Worm (Caenorhabditis elegans): ENCODE results near the gene rab-33.

Gene rab-33

DNA sequence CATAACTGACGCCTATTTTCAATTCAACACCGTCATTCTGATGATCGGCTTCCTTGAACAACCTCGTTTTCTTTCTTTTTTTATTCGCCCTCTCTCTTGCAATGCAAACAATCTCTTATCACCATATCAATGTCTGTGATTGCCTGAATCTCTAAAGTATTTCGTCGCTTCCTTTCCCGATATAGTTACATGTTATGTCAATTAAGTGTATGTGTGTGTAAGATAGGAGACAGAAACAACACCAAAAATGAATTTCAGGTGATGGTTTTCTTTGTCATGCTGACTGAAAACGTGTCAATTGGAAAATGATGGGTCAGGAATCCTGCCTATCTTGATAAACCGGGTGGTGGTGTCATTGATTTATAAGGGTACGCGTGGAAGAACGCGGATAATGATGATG lies 29.7 kb upstream of the rab-33 start (continued):
- TF ChIP-seq unc-62 (GFP tag; optimal IDR thresholded peaks at IDR 0.05 in 1 of 2) (peak; percentile 3 to 98), unc-62 (tag; optimal IDR thresholded peaks at IDR 0.05) (no peak), lin-1 (GFP tag; IDR thresholded peaks at IDR 0.05) (peak; percentile 76), pqm-1 (tag; optimal IDR thresholded peaks at IDR 0.05) (peak; percentile 97), rbr-2 (tag; optimal IDR thresholded peaks at IDR 0.05) (peak; percentile 7), dve-1 (tag; optimal IDR thresholded peaks at IDR 0.05; ENCODE audit: insufficient read depth) (peak; percentile 86), unc-39 (tag; optimal IDR thresholded peaks at IDR 0.05) (no peak), jun-1 (tag; optimal IDR thresholded peaks at IDR 0.05) (peak; percentile 55), F26F4.8 (GFP tag; conservative IDR thresholded peaks at IDR 0.05) (no peak), lin-39 (tag; optimal IDR thresholded peaks at IDR 0.05) (no peak), mxl-3 (GFP tag; optimal IDR thresholded peaks at IDR 0.05) (peak; percentile 87)

DNA sequence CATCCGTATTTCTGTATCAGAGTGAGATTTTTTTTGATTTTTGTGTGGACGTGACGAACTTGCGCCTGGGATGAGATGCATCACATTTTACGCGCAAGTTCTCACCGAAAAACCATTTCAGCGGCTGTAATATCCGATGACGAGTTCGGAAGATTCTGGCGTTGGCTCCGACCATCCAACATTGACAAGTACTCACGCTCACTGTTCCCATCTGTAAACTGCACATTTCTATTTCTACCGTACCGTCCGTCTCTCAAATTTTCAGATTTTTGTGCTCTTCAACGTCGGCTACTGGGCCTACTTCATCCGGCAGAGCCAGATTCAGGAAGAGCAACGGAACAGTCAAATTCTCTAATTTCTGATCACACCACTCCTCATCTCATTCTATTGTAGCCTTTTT lies 23.8 kb upstream of the rab-33 start:
- TF ChIP-seq nhr-42 (GFP tag; IDR thresholded peaks at IDR 0.05) (0 out of 2 replicates have a peak, but pooled peaks have one; percentile 37), unc-62 (GFP tag; optimal IDR thresholded peaks at IDR 0.05 in 1 of 2) (peak in 1 of 2 experiments; percentile 53), unc-62 (tag; optimal IDR thresholded peaks at IDR 0.05) (no peak), F37D6.2 (tag; optimal IDR thresholded peaks at IDR 0.05) (no peak)

DNA sequence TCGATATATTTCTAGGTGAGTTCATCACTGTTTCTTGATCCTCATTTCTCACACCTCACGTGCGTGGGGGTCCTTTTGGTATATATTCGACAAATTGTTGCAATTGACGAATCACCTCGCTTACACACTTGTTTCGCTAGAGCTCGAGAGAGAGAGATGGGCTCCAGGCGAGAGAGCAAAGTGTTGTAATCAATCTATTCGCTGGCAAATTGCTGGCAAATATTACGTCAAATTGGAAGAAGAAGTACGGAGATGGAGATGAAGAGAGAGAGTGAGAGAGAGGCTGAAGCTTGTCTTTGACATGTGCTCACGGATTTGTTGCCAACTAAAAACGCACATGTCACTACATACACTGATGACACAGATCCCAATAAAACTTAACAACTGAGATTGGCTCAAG lies 22.3 kb upstream of the rab-33 start:
- TF ChIP-seq nhr-11 (tag; optimal IDR thresholded peaks at IDR 0.05): peak; percentile 67
- TF ChIP-seq mxl-3 (GFP tag; optimal IDR thresholded peaks at IDR 0.05): peak; percentile 50
- no peak for TF ChIP-seq ztf-7 (tag; optimal IDR thresholded peaks at IDR 0.05)
- no peak for TF ChIP-seq ZK337.2 (GFP tag; IDR thresholded peaks at IDR 0.05)
- TF ChIP-seq saeg-2 (GFP tag; IDR thresholded peaks at IDR 0.05): no peak
- no peak for TF ChIP-seq cey-2 (tag; optimal IDR thresholded peaks at IDR 0.05; ENCODE audit: borderline replicate concordance, insufficient read depth)
- no peak for TF ChIP-seq nhr-77 (tag; optimal IDR thresholded peaks at IDR 0.05)
- TF ChIP-seq pha-4 (GFP tag; IDR thresholded peaks at IDR 0.05): no peak
- no peak for TF ChIP-seq pha-4 (tag; optimal IDR thresholded peaks at IDR 0.05)
- no peak for TF ChIP-seq arid-1 (GFP tag; conservative IDR thresholded peaks at IDR 0.05)
- TF ChIP-seq aha-1 (tag): peak; percentile 82
- no peak for TF ChIP-seq mxl-2 (GFP tag; conservative IDR thresholded peaks at IDR 0.05)
- TF ChIP-seq nhr-42 (GFP tag; IDR thresholded peaks at IDR 0.05): no peak
- no peak for TF ChIP-seq duxl-1 (tag; optimal IDR thresholded peaks at IDR 0.05; ENCODE audit: poor library complexity)
- TF ChIP-seq jun-1 (tag; optimal IDR thresholded peaks at IDR 0.05): no peak
- TF ChIP-seq hlh-11 (tag; optimal IDR thresholded peaks at IDR 0.05): peak; percentile 27
- TF ChIP-seq nhr-6 (tag; optimal IDR thresholded peaks at IDR 0.05): no peak
- no peak for TF ChIP-seq F49E8.2 (tag; optimal IDR thresholded peaks at IDR 0.05; ENCODE audit: borderline replicate concordance)
- TF ChIP-seq set-16 (GFP tag; IDR thresholded peaks at IDR 0.05): no peak
- peak; percentile 4 for TF ChIP-seq mes-2 (tag; optimal IDR thresholded peaks at IDR 0.05; ENCODE audit: poor library complexity, severe bottlenecking)
- TF ChIP-seq unc-62 (GFP tag; optimal IDR thresholded peaks at IDR 0.05 in 1 of 2): peak in 1 of 2 experiments; percentile 48
- TF ChIP-seq unc-62 (tag; optimal IDR thresholded peaks at IDR 0.05): no peak
- no peak for TF ChIP-seq zfp-2 (tag; optimal IDR thresholded peaks at IDR 0.05)
- TF ChIP-seq madf-9 (GFP tag; conservative IDR thresholded peaks at IDR 0.05): no peak
- no peak for TF ChIP-seq nhr-25 (tag; optimal IDR thresholded peaks at IDR 0.05; ENCODE audit: borderline replicate concordance, insufficient read depth)
- no peak for TF ChIP-seq fos-1 (tag; optimal IDR thresholded peaks at IDR 0.05)
- TF ChIP-seq nhr-48 (tag; optimal IDR thresholded peaks at IDR 0.05): no peak
- no peak for TF ChIP-seq ces-1 (GFP tag; optimal IDR thresholded peaks at IDR 0.05)
- TF ChIP-seq ctbp-1 (GFP tag; IDR thresholded peaks at IDR 0.05): no peak
- no peak for TF ChIP-seq lin-39 (tag; optimal IDR thresholded peaks at IDR 0.05)
- TF ChIP-seq nhr-76 (tag; optimal IDR thresholded peaks at IDR 0.05): no peak
